Worm (Caenorhabditis elegans): ENCODE data around the gene C06C3.3.

The C06C3.3 gene

DNA sequence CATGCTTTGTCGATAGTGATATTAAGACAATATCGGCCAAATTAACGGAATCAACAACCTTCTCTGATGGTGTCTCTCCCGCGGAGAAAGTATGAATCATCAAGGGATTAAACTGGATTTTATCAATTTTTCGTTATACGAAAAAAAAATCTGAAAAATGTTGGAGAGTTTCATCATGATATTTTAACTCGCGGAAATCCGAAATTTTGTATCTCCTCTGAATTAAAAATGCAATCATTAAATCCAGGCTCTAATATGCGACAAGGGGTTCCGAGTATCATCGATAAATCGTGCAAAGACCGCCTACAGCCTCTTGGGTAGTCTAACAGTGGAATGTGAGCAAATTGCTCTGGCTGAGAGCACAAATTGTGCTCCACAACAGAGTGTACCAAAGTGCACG, 4.9 kb upstream of the C06C3.3 start, which contains the start of gene C06C3.10 (continued):
- no peak for TF ChIP-seq mab-9 (GFP tag; IDR thresholded peaks at IDR 0.05)
- TF ChIP-seq nhr-90 (tag; optimal IDR thresholded peaks at IDR 0.05; ENCODE audit: poor library complexity) = no peak

DNA sequence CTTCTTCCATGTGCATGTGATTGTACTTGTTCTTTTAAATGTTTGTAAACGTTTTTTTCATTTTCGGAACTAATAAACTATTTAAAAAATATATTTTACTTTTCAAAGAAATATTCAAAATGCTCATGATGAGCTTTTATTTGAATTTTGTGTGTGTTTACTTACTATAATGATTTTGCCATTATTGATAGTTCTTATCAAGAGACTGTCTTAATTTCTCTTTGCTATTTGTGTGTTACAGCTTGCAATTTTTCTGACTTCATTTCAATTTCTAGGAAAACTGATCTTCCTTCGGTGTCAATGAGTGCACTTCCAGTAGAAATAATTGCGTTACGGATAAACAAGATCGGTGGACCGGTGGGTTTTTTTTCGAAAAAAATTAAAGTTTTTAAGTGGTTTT, 2.5 kb upstream of the C06C3.3 start, which contains the start of gene C06C3.12:
C06C3.12 (plus strand) TSS at position 301 of the 400 bp plus-strand sequence.
- no peak for TF ChIP-seq snu-23 (GFP tag; optimal IDR thresholded peaks at IDR 0.05)
- no peak for TF ChIP-seq hpl-2 (GFP tag; optimal IDR thresholded peaks at IDR 0.05)
- TF ChIP-seq aly-2 (tag; optimal IDR thresholded peaks at IDR 0.05) = no peak
- no peak for TF ChIP-seq isw-1 (GFP tag; IDR thresholded peaks at IDR 0.05)
- TF ChIP-seq nhr-90 (tag; optimal IDR thresholded peaks at IDR 0.05; ENCODE audit: poor library complexity) = no peak
- TF ChIP-seq ceh-8 (GFP tag; optimal IDR thresholded peaks at IDR 0.05) = no peak
- no peak for TF ChIP-seq irx-1 (tag; optimal IDR thresholded peaks at IDR 0.05)
- no peak for TF ChIP-seq ceh-82 (tag; optimal IDR thresholded peaks at IDR 0.05)
- TF ChIP-seq C04F5.9 (tag; optimal IDR thresholded peaks at IDR 0.05) = no peak
- TF ChIP-seq dpl-1 (GFP tag; optimal IDR thresholded peaks at IDR 0.05) = no peak
- TF ChIP-seq zip-4 (GFP tag; optimal IDR thresholded peaks at IDR 0.05) = no peak
- no peak for TF ChIP-seq C16A3.4 (tag; optimal IDR thresholded peaks at IDR 0.05)
- no peak for TF ChIP-seq sup-37 (GFP tag; optimal IDR thresholded peaks at IDR 0.05)
- TF ChIP-seq aha-1 (tag; optimal IDR thresholded peaks at IDR 0.05) = no peak
- TF ChIP-seq nhr-237 (tag; optimal IDR thresholded peaks at IDR 0.05) = no peak
- TF ChIP-seq lir-3 (tag; optimal IDR thresholded peaks at IDR 0.05; ENCODE audit: poor library complexity) = no peak

- no peak for TF ChIP-seq rnt-1 (tag; optimal IDR thresholded peaks at IDR 0.05)
- TF ChIP-seq lin-14 (GFP tag; optimal IDR thresholded peaks at IDR 0.05) = no peak
- TF ChIP-seq lin-39 (tag; optimal IDR thresholded peaks at IDR 0.05) = no peak
- no peak for TF ChIP-seq sptf-1 (tag; optimal IDR thresholded peaks at IDR 0.05)
- no peak for TF ChIP-seq aha-1 (tag; optimal IDR thresholded peaks at IDR 0.05)
- TF ChIP-seq blmp-1 (tag; optimal IDR thresholded peaks at IDR 0.05) = no peak
- no peak for TF ChIP-seq elt-3 (tag; optimal IDR thresholded peaks at IDR 0.05)
- TF ChIP-seq nhr-76 (tag; optimal IDR thresholded peaks at IDR 0.05) = no peak
- TF ChIP-seq zip-4 (GFP tag; optimal IDR thresholded peaks at IDR 0.05) = no peak
- no peak for TF ChIP-seq dsc-1 (tag; optimal IDR thresholded peaks at IDR 0.05)
- TF ChIP-seq tbx-2 (tag; optimal IDR thresholded peaks at IDR 0.05) = no peak
- no peak for TF ChIP-seq nhr-85 (tag)
- TF ChIP-seq ceh-82 (tag; optimal IDR thresholded peaks at IDR 0.05) = no peak
- no peak for TF ChIP-seq snpc-4 (tag; optimal IDR thresholded peaks at IDR 0.05)
- TF ChIP-seq unc-98 (GFP tag; IDR thresholded peaks at IDR 0.05) = no peak
- TF ChIP-seq egl-13 (tag; optimal IDR thresholded peaks at IDR 0.05) = no peak
- no peak for TF ChIP-seq nhr-47 (tag; optimal IDR thresholded peaks at IDR 0.05)
- no peak for TF ChIP-seq tlp-1 (tag; optimal IDR thresholded peaks at IDR 0.05)
- no peak for TF ChIP-seq nhr-28 (tag; optimal IDR thresholded peaks at IDR 0.05)
- no peak for TF ChIP-seq ama-1 (optimal IDR thresholded peaks at IDR 0.05)
These were observed 698 bp upstream of the C06C3.3 start, which contains the start of gene C06C3.4 for ce11 chrII:9372991-9373390. C06C3.4 (plus strand) TSS chrII:9373291.

- TF ChIP-seq ztf-4 (tag; optimal IDR thresholded peaks at IDR 0.05) (no peak), fkh-4 (tag; optimal IDR thresholded peaks at IDR 0.05; ENCODE audit: borderline replicate concordance) (no peak), ets-5 (GFP tag; IDR thresholded peaks at IDR 0.05) (no peak), nhr-28 (tag; optimal IDR thresholded peaks at IDR 0.05) (no peak), elt-2 (tag; optimal IDR thresholded peaks at IDR 0.05) (no peak), mab-9 (GFP tag; IDR thresholded peaks at IDR 0.05) (no peak), unc-98 (GFP tag; IDR thresholded peaks at IDR 0.05) (no peak), nhr-20 (tag; optimal IDR thresholded peaks at IDR 0.05) (no peak)
These were observed 2.9 kb downstream of the C06C3.3 start for ce11 chrII:9369394-9369793.

All from whole organism, L1 larva.